Worm (Caenorhabditis elegans) whole organism, L1 larva: ENCODE data around the gene ZK354.7.

Experiments
- C04F5.9 ChIP-seq: sonication (generic microtip); optimal IDR thresholded peaks from 2 replicates; lab custom pipeline; 2016; ENCODE audit warnings: missing genetic modification characterization, missing compliant biosample characterization
- C34B4.2 ChIP-seq: sonication (generic microtip); optimal IDR thresholded peaks from 2 replicates; lab custom pipeline; 2017; ENCODE audit warnings: mild to moderate bottlenecking, missing genetic modification characterization, missing compliant biosample characterization
- Y116A8C.19 ChIP-seq: sonication (generic microtip); optimal IDR thresholded peaks from 2 replicates; lab custom pipeline; 2016; ENCODE audit warnings: missing compliant biosample characterization, missing genetic modification characterization, borderline replicate concordance
- alr-1 ChIP-seq: fragments of 200-800 bp; sonication (Bioruptor generic); optimal IDR thresholded peaks from 2 replicates; lab custom pipeline; 2018; ENCODE audit warnings: borderline replicate concordance, mild to moderate bottlenecking, missing genetic modification characterization, missing compliant biosample characterization
- aly-2 ChIP-seq: fragments of 150-350 bp; optimal IDR thresholded peaks from 2 replicates; lab custom pipeline; 2014; ENCODE audit warnings: missing biosample characterization, missing genetic modification characterization
- ama-1 ChIP-seq: fragments of 150-350 bp; optimal IDR thresholded peaks from 2 replicates; lab custom pipeline; 2014
- ceh-63 ChIP-seq: fragments of 200-800 bp; sonication (Bioruptor generic); optimal IDR thresholded peaks from 2 replicates; lab custom pipeline; 2018; ENCODE audit warnings: mild to moderate bottlenecking, missing genetic modification characterization, missing compliant biosample characterization
- ceh-8 ChIP-seq: fragments of 200-800 bp; sonication (Bioruptor generic); optimal IDR thresholded peaks from 2 replicates; lab custom pipeline; 2018; ENCODE audit warnings: mild to moderate bottlenecking, missing genetic modification characterization, moderate library complexity, missing compliant biosample characterization
- ceh-90 ChIP-seq: sonication (generic microtip); optimal IDR thresholded peaks from 2 replicates; lab custom pipeline; 2016; ENCODE audit warnings: missing genetic modification characterization, missing compliant biosample characterization
- dsc-1 ChIP-seq: sonication (generic microtip); optimal IDR thresholded peaks from 2 replicates; lab custom pipeline; 2016; ENCODE audit warnings: mild to moderate bottlenecking, missing genetic modification characterization, missing compliant biosample characterization
- efl-1 ChIP-seq, 4 experiments: fragments of 150-350 bp; optimal IDR thresholded peaks in 3 of 4; peaks in 1 of 4; 1 replicate in 1 of 4; 2 replicates in 3 of 4; lab custom pipeline; 2014; ENCODE audit warnings: missing biosample characterization in 2 of 4, missing genetic modification characterization in 2 of 4, missing genetic modification reagents in 2 of 4
- egl-13 ChIP-seq: sonication (generic microtip); optimal IDR thresholded peaks from 2 replicates; lab custom pipeline; 2016; ENCODE audit warnings: missing genotype, missing genetic modification reagents, missing genetic modification characterization, missing compliant biosample characterization
- elt-3 ChIP-seq, 6 experiments: fragments of 150-350 bp in 1 of 6; sonication (generic microtip); optimal IDR thresholded peaks; 2 replicates each; lab custom pipeline; 2017 to 2018; ENCODE audit warnings: missing biosample characterization in 6 of 6, missing genetic modification characterization in 6 of 6, inconsistent platforms in 1 of 6
- fkh-10 ChIP-seq: sonication (generic microtip); optimal IDR thresholded peaks from 2 replicates; lab custom pipeline; 2017; ENCODE audit warnings: missing biosample characterization, missing genetic modification reagents, missing genetic modification characterization
- fkh-8 ChIP-seq: sonication (generic microtip); optimal IDR thresholded peaks from 2 replicates; lab custom pipeline; 2016; ENCODE audit warnings: mild to moderate bottlenecking, missing genetic modification characterization, missing compliant biosample characterization
- fos-1 ChIP-seq: fragments of 150-350 bp; optimal IDR thresholded peaks from 2 replicates; lab custom pipeline; 2014; ENCODE audit warnings: missing biosample characterization, missing genetic modification characterization
- hlh-17 ChIP-seq: fragments of 200-800 bp; sonication (Bioruptor generic); optimal IDR thresholded peaks from 2 replicates; lab custom pipeline; 2018; ENCODE audit warnings: missing genetic modification characterization, mild to moderate bottlenecking, missing compliant biosample characterization, moderate library complexity, borderline replicate concordance
- isw-1 ChIP-seq: fragments of 200-800 bp; sonication (Bioruptor generic); IDR thresholded peaks from 2 replicates; pipeline ENCODE4 v1.3.6; 2022; ENCODE audit warnings: missing genetic modification characterization, missing compliant biosample characterization
- jun-1 ChIP-seq: fragments of 150-350 bp; optimal IDR thresholded peaks from 2 replicates; lab custom pipeline; 2014; ENCODE audit warnings: missing biosample characterization, missing genetic modification reagents, missing genetic modification characterization
- lin-13 ChIP-seq: fragments of 150-350 bp; optimal IDR thresholded peaks from 2 replicates; lab custom pipeline; 2014; ENCODE audit warnings: missing biosample characterization, missing genetic modification reagents, missing genetic modification characterization
- lin-35 ChIP-seq, 2 experiments: fragments of 150-350 bp; optimal IDR thresholded peaks; 2 replicates each; lab custom pipeline; 2014; ENCODE audit warnings: missing biosample characterization in 2 of 2, missing genetic modification characterization in 2 of 2, missing genetic modification reagents in 2 of 2
- lin-39 ChIP-seq: fragments of 150-350 bp; optimal IDR thresholded peaks from 2 replicates; lab custom pipeline; 2014; ENCODE audit warnings: missing biosample characterization, missing genetic modification reagents, missing genetic modification characterization
- mep-1 ChIP-seq: fragments of 150-350 bp; optimal IDR thresholded peaks from 2 replicates; lab custom pipeline; 2014; ENCODE audit warnings: missing biosample characterization, missing genetic modification characterization
- nhr-20 ChIP-seq: sonication (generic microtip); optimal IDR thresholded peaks from 2 replicates; lab custom pipeline; 2016; ENCODE audit warnings: mild to moderate bottlenecking, missing genetic modification characterization, missing compliant biosample characterization
- nhr-28 ChIP-seq: fragments of 150-350 bp; optimal IDR thresholded peaks from 2 replicates; lab custom pipeline; 2014; ENCODE audit warnings: missing biosample characterization, missing genetic modification characterization
- nhr-47 ChIP-seq: sonication (generic microtip); optimal IDR thresholded peaks from 2 replicates; lab custom pipeline; 2016; ENCODE audit warnings: mild to moderate bottlenecking, missing genetic modification characterization, moderate library complexity, missing compliant biosample characterization
- nhr-71 ChIP-seq: sonication (generic microtip); optimal IDR thresholded peaks from 2 replicates; lab custom pipeline; 2016; ENCODE audit warnings: mild to moderate bottlenecking, missing genetic modification characterization, moderate library complexity, missing compliant biosample characterization
- nhr-90 ChIP-seq: sonication (generic microtip); optimal IDR thresholded peaks from 2 replicates; lab custom pipeline; 2016; ENCODE audit warnings: mild to moderate bottlenecking, missing genetic modification characterization, missing compliant biosample characterization; ENCODE audit not compliant: poor library complexity
- pax-3 ChIP-seq: fragments of 200-800 bp; sonication (Bioruptor generic); optimal IDR thresholded peaks from 2 replicates; lab custom pipeline; 2018; ENCODE audit warnings: mild to moderate bottlenecking, missing genetic modification characterization, moderate library complexity, missing compliant biosample characterization
- skn-1 ChIP-seq: fragments of 150-350 bp; optimal IDR thresholded peaks from 2 replicates; lab custom pipeline; 2014; ENCODE audit warnings: missing biosample characterization, missing genetic modification characterization
- snpc-4 ChIP-seq: fragments of 150-350 bp; optimal IDR thresholded peaks from 2 replicates; lab custom pipeline; 2014; ENCODE audit warnings: missing biosample characterization, missing genetic modification characterization
- sox-4 ChIP-seq: sonication (generic microtip); optimal IDR thresholded peaks from 2 replicates; lab custom pipeline; 2016; ENCODE audit warnings: missing genetic modification characterization, missing compliant biosample characterization
- unc-130 ChIP-seq: fragments of 150-350 bp; optimal IDR thresholded peaks from 2 replicates; lab custom pipeline; 2017; ENCODE audit warnings: missing biosample characterization, missing genetic modification characterization, inconsistent platforms
- unc-30 ChIP-seq: sonication (generic microtip); optimal IDR thresholded peaks from 2 replicates; lab custom pipeline; 2017; ENCODE audit warnings: missing biosample characterization, missing genetic modification characterization
- unc-86 ChIP-seq: sonication (generic microtip); optimal IDR thresholded peaks from 2 replicates; lab custom pipeline; 2016; ENCODE audit warnings: missing genetic modification characterization, missing compliant biosample characterization
- xbp-1 ChIP-seq: sonication (generic microtip); optimal IDR thresholded peaks from 2 replicates; lab custom pipeline; 2016; ENCODE audit warnings: missing genetic modification characterization, missing compliant biosample characterization
- zip-4 ChIP-seq: fragments of 200-800 bp; sonication (Bioruptor generic); optimal IDR thresholded peaks from 2 replicates; lab custom pipeline; 2018; ENCODE audit warnings: mild to moderate bottlenecking, missing genetic modification characterization, moderate library complexity, missing compliant biosample characterization

ZK354.7 gene

ce11 chrIV:5290547-5290946, 12.4 kb downstream of the ZK354.7 start, which contains the start of gene nlp-47:
Gene nlp-47, plus strand, starts transcription at chrIV:5290847.
- TF ChIP-seq ceh-63 (GFP tag; lab: Kevin White, UChicago), result no peak
- TF ChIP-seq unc-30 (tag; lab: Kevin White, UChicago), result no peak
- TF ChIP-seq fkh-8, result no peak
- TF ChIP-seq alr-1 (tag; lab: Kevin White, UChicago), result no peak
- no peak for TF ChIP-seq fkh-10
- TF ChIP-seq pax-3, result no peak
- no peak for TF ChIP-seq C04F5.9 (tag; lab: Kevin White, UChicago)
- peak; percentile 62 for TF ChIP-seq dsc-1 (tag; lab: Kevin White, UChicago)
- TF ChIP-seq lin-35 (GFP tag; optimal IDR thresholded peaks at IDR 0.05; lab: Kevin White, UChicago), result no peak

- TF ChIP-seq nhr-71 (tag; lab: Kevin White, UChicago), result peak; percentile 37
- peak; percentile 76 for TF ChIP-seq fkh-8
- TF ChIP-seq zip-4 (GFP tag; lab: Kevin White, UChicago), result no peak
- TF ChIP-seq elt-3 (tag; optimal IDR thresholded peaks at IDR 0.05; lab: Kevin White, UChicago), result no peak
- peak; percentile 38 for TF ChIP-seq nhr-47 (tag; lab: Kevin White, UChicago)
- TF ChIP-seq dsc-1 (tag; lab: Kevin White, UChicago), result peak; percentile 43
- peak; percentile 55 for TF ChIP-seq sox-4 (tag; lab: Kevin White, UChicago)
- TF ChIP-seq mep-1 (tag; lab: Kevin White, UChicago), result no peak
- TF ChIP-seq nhr-20 (tag; lab: Kevin White, UChicago), result no peak
- TF ChIP-seq pax-3, result no peak
- TF ChIP-seq skn-1 (tag; lab: Kevin White, UChicago), result no peak
- TF ChIP-seq, all 84 proteins: peak for 5
These were observed 14.0 kb downstream of the ZK354.7 start for ce11 chrIV:5288932-5289331.

ce11 chrIV:5287190-5287589, 15.7 kb downstream of the ZK354.7 start:
- TF ChIP-seq nhr-47 (tag; lab: Kevin White, UChicago), result peak; percentile 30
- TF ChIP-seq nhr-71 (tag; lab: Kevin White, UChicago), result peak; percentile 24
- TF ChIP-seq fkh-8, result peak; percentile 46
- peak; percentile 73 for TF ChIP-seq egl-13 (tag; lab: Kevin White, UChicago)
- TF ChIP-seq efl-1 (optimal IDR thresholded peaks at IDR 0.05; lab: Kevin White, UChicago), result no peak
- peak in 1 of 2 experiments; percentile 10 for TF ChIP-seq efl-1 (GFP tag; optimal IDR thresholded peaks at IDR 0.05 in 1 of 2; lab: Kevin White, UChicago)
- TF ChIP-seq unc-130, result no peak
- TF ChIP-seq dsc-1 (tag; lab: Kevin White, UChicago), result peak; percentile 61
- TF ChIP-seq snpc-4 (tag; lab: Kevin White, UChicago), result no peak

ce11 chrIV:5281457-5281856, 21.5 kb downstream of the ZK354.7 start:
- TF ChIP-seq aly-2 (tag; lab: Kevin White, UChicago), result no peak
- no peak for TF ChIP-seq elt-3 (tag; optimal IDR thresholded peaks at IDR 0.05; lab: Kevin White, UChicago)
- TF ChIP-seq fkh-8, result peak; percentile 58
- peak; percentile 52 for TF ChIP-seq pax-3
- TF ChIP-seq dsc-1 (tag; lab: Kevin White, UChicago), result peak; percentile 81
- peak; percentile 2 for TF ChIP-seq sox-4 (tag; lab: Kevin White, UChicago)
- TF ChIP-seq unc-86 (tag; lab: Kevin White, UChicago), result no peak
- TF ChIP-seq isw-1, result no peak
- no peak for TF ChIP-seq nhr-28

- TF ChIP-seq nhr-90, result no peak
- TF ChIP-seq ceh-8 (GFP tag; lab: Kevin White, UChicago), result no peak
- TF ChIP-seq nhr-71 (tag; lab: Kevin White, UChicago), result no peak
- TF ChIP-seq ama-1 (lab: Kevin White, UChicago), result no peak
- no peak for TF ChIP-seq lin-13
- no peak for TF ChIP-seq lin-39 (tag; lab: Kevin White, UChicago)
- no peak for TF ChIP-seq fos-1 (tag; lab: Kevin White, UChicago)
- TF ChIP-seq unc-130, result no peak
- TF ChIP-seq ceh-90, result no peak
- no peak for TF ChIP-seq hlh-17 (GFP tag; lab: Kevin White, UChicago)
- no peak for TF ChIP-seq Y116A8C.19 (tag; lab: Kevin White, UChicago)
- TF ChIP-seq C34B4.2 (tag; lab: Kevin White, UChicago), result no peak
- no peak for TF ChIP-seq jun-1 (tag; lab: Kevin White, UChicago)
- TF ChIP-seq xbp-1, result no peak
- TF ChIP-seq egl-13 (tag; lab: Kevin White, UChicago), result no peak
These were observed 25.2 kb downstream of the ZK354.7 start, which contains the start of gene F36H12.17 for ce11 chrIV:5277752-5278151. Gene F36H12.17, minus strand, starts transcription at chrIV:5277852.
